Fruit fly (Drosophila melanogaster) whole organism, wandering third instar larva: ENCODE results near the gene CG9135.

ENCODE experiments used
- Dif ChIP-seq: fragments of 200-275, 200-300 bp; sonication (Bioruptor generic); optimal IDR thresholded peaks from 2 replicates; lab custom pipeline; 2018; ENCODE audit warnings: missing biosample characterization, missing genetic modification characterization; ENCODE audit not compliant: partially characterized antibody
- HLH106 ChIP-seq: fragments of 200-800 bp; optimal IDR thresholded peaks from 3 replicates; lab custom pipeline; 2019; ENCODE audit warnings: missing biosample characterization, mild to moderate bottlenecking, missing genetic modification characterization, moderate library complexity
- Jra ChIP-seq: sonication (Bioruptor generic); optimal IDR thresholded peaks from 2 replicates; lab custom pipeline; 2016; ENCODE audit warnings: missing biosample characterization, missing genetic modification characterization
- brk ChIP-seq: fragments of 200-800 bp; sonication (Bioruptor generic); optimal IDR thresholded peaks from 2 replicates; lab custom pipeline; 2016; ENCODE audit warnings: missing biosample characterization, mild to moderate bottlenecking, missing genetic modification characterization
- pan ChIP-seq: fragments of >200 bp; optimal IDR thresholded peaks from 2 replicates; lab custom pipeline; 2017
- psq ChIP-seq: fragments of 200-800 bp; sonication (Bioruptor generic); optimal IDR thresholded peaks from 3 replicates; lab custom pipeline; 2017; ENCODE audit warnings: missing biosample characterization, mild to moderate bottlenecking, missing genetic modification characterization, moderate library complexity
- rgr ChIP-seq: fragments of 200-800 bp; sonication (Bioruptor generic); optimal IDR thresholded peaks from 3 replicates; lab custom pipeline; 2016; ENCODE audit warnings: missing biosample characterization, mild to moderate bottlenecking, missing genetic modification characterization
- tai ChIP-seq: sonication (Bioruptor generic); optimal IDR thresholded peaks from 2 replicates; lab custom pipeline; 2016; ENCODE audit warnings: missing biosample characterization, missing genetic modification characterization

DNA sequence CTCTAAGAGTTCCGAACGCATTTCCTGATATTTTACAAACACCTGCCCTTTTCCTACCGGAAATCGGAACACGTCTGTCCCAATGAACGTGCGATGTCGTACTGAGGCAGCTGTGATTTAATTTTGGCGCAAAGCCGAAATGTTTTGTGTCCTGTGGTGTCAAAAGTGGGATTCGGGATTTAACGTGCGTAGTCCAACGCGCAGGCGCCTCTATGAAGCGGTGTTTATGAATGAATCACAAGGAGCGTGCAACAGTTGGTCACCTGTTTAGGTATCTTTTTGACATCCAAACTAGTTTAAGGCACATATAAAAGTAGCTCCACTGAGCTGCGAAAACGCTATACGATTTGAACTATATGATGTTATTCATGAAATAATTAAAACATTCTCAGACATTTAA, 16.3 kb upstream of the CG9135 start, which contains the start of gene CG9109:
- TF ChIP-seq Dif (no peak), HLH106 (tag; lab: Kevin White, UChicago) (no peak), pan (lab: Kevin White, UChicago) (no peak), rgr (GFP tag; lab: Kevin White, UChicago) (no peak), brk (GFP tag; lab: Kevin White, UChicago) (no peak), psq (GFP tag; lab: Kevin White, UChicago) (no peak), Jra (GFP tag; lab: Kevin White, UChicago) (no peak), tai (no peak)
